Worm (Caenorhabditis elegans) whole organism, mixed stage, embryonic: Measurements from ENCODE around the gene C53B7.2.

Experiments
- ces-1 ChIP-seq: fragments of 150-350 bp; optimal IDR thresholded peaks from 2 replicates; lab custom pipeline; 2014; ENCODE audit warnings: missing biosample characterization, missing genetic modification reagents, missing genetic modification characterization
- snpc-4 ChIP-seq: fragments of 150-350 bp; optimal IDR thresholded peaks from 2 replicates; lab custom pipeline; 2014; ENCODE audit warnings: missing biosample characterization, missing genetic modification characterization

DNA sequence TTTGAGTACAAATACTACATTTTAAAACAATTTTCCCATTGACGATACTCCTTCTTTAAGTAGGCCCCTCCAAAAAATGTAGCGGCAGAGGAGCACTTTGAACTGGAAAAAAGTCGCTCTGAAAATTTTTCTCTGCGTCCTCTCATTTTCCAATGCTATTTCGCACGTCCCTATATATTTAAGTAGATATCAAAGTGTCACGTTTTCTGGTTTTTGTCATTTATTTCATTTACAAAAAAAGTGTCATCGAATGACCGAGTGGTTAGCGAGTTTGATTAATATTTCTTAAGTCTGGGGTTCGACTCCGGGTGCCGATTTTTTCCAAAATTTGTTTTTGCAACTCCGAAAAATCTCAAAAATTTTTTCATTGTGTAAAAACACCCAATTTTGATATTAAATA lies 20.9 kb downstream of the C53B7.2 start:
- TF ChIP-seq ces-1 (GFP tag; lab: Kevin White, UChicago) (no peak), snpc-4 (tag; lab: Kevin White, UChicago) (no peak)
